Worm (Caenorhabditis elegans) whole organism, early embryonic: ENCODE measurements around the gene C18D11.10.
"Not testable (repeated sequence)": the region's sequence is repeated elsewhere in the genome, so short reads cannot be mapped to it uniquely, and the experiment has no call there.

Experiments
- B0310.2 ChIP-seq: sonication (generic microtip); optimal IDR thresholded peaks from 2 replicates; lab custom pipeline; 2016; ENCODE audit warnings: mild to moderate bottlenecking, missing genetic modification characterization, missing compliant biosample characterization
- F13C5.2 ChIP-seq: sonication (generic microtip); optimal IDR thresholded peaks from 2 replicates; lab custom pipeline; 2017; ENCODE audit warnings: mild to moderate bottlenecking, missing genetic modification characterization, inconsistent platforms, missing compliant biosample characterization
- aly-1 ChIP-seq: sonication (generic microtip); optimal IDR thresholded peaks from 2 replicates; lab custom pipeline; 2016; ENCODE audit warnings: missing genetic modification characterization, missing compliant biosample characterization
- ama-1 ChIP-seq: fragments of 150-350 bp; optimal IDR thresholded peaks from 2 replicates; lab custom pipeline; 2014
- ceh-13 ChIP-seq: fragments of 200-800 bp; sonication (Bioruptor generic); optimal IDR thresholded peaks from 2 replicates; lab custom pipeline; 2018; ENCODE audit warnings: mild to moderate bottlenecking, missing genetic modification characterization, missing compliant biosample characterization
- ceh-36 ChIP-seq: sonication (generic microtip); optimal IDR thresholded peaks from 2 replicates; lab custom pipeline; 2016; ENCODE audit warnings: missing genetic modification characterization, inconsistent platforms, missing compliant biosample characterization
- ets-7 ChIP-seq: sonication (generic microtip); optimal IDR thresholded peaks from 2 replicates; lab custom pipeline; 2016; ENCODE audit warnings: missing genotype, missing genetic modification characterization, missing compliant biosample characterization
- flt-1 ChIP-seq: fragments of 200-800 bp; sonication (Bioruptor generic); IDR thresholded peaks from 2 replicates; pipeline ENCODE4 v1.3.6; 2022; ENCODE audit warnings: missing genetic modification characterization, missing compliant biosample characterization
- hmbx-1 ChIP-seq: sonication (generic microtip); optimal IDR thresholded peaks from 2 replicates; lab custom pipeline; 2016; ENCODE audit warnings: mild to moderate bottlenecking, missing genetic modification characterization, missing compliant biosample characterization
- hmg-4 ChIP-seq: fragments of 200-800 bp; sonication (Bioruptor generic); optimal IDR thresholded peaks from 2 replicates; lab custom pipeline; 2018; ENCODE audit warnings: mild to moderate bottlenecking, missing genetic modification characterization, missing compliant biosample characterization
- hnd-1 ChIP-seq: sonication (generic microtip); optimal IDR thresholded peaks from 2 replicates; lab custom pipeline; 2016; ENCODE audit warnings: missing genetic modification characterization, missing compliant biosample characterization
- pes-1 ChIP-seq: fragments of 200-800 bp; sonication (Bioruptor generic); IDR thresholded peaks from 2 replicates; pipeline ENCODE4 v1.3.6; 2022; ENCODE audit warnings: missing genetic modification reagents, missing genetic modification characterization, missing compliant biosample characterization
- scrt-1 ChIP-seq: fragments of 200-800 bp; sonication (Bioruptor generic); IDR thresholded peaks from 2 replicates; pipeline ENCODE4 v1.3.6; 2022; ENCODE audit warnings: missing genetic modification characterization, missing compliant biosample characterization
- sea-1 ChIP-seq: fragments of 200-800 bp; sonication (Bioruptor generic); conservative IDR thresholded peaks from 2 replicates; pipeline ENCODE4 v1.3.6; 2022; ENCODE audit warnings: missing genetic modification characterization, missing compliant biosample characterization
- tbx-11 ChIP-seq: fragments of 200-800 bp; sonication (Bioruptor generic); IDR thresholded peaks from 2 replicates; pipeline ENCODE4 v1.3.6; 2022; ENCODE audit warnings: missing genetic modification characterization, missing compliant biosample characterization
- tbx-37 ChIP-seq: fragments of 200-800 bp; sonication (Bioruptor generic); conservative IDR thresholded peaks from 2 replicates; pipeline ENCODE4 v1.3.6; 2022; ENCODE audit warnings: missing genetic modification reagents, missing genetic modification characterization, missing compliant biosample characterization
- tra-4 ChIP-seq: sonication (generic microtip); optimal IDR thresholded peaks from 2 replicates; lab custom pipeline; 2017; ENCODE audit warnings: missing genetic modification characterization, missing compliant biosample characterization

The C18D11.10 gene

ce11 chrIII:11807418-11807817 lies at the start of gene C18D11.10:
Gene C18D11.10 (plus strand): TSS chrIII:11807718.
- TF ChIP-seq ets-7 (tag; lab: Kevin White, UChicago) (no peak), F13C5.2 (tag; lab: Kevin White, UChicago) (no peak), tbx-11 (GFP tag; lab: Robert Waterston, UW) (no peak), B0310.2 (tag; lab: Kevin White, UChicago) (no peak), tbx-37 (GFP tag; lab: Robert Waterston, UW) (no peak), hmg-4 (no peak), ama-1 (no peak), tra-4 (tag; lab: Kevin White, UChicago) (no peak), sea-1 (GFP tag; lab: Robert Waterston, UW) (no peak), scrt-1 (GFP tag; lab: Robert Waterston, UW) (no peak), ceh-13 (GFP tag; lab: Kevin White, UChicago) (no peak)

DNA sequence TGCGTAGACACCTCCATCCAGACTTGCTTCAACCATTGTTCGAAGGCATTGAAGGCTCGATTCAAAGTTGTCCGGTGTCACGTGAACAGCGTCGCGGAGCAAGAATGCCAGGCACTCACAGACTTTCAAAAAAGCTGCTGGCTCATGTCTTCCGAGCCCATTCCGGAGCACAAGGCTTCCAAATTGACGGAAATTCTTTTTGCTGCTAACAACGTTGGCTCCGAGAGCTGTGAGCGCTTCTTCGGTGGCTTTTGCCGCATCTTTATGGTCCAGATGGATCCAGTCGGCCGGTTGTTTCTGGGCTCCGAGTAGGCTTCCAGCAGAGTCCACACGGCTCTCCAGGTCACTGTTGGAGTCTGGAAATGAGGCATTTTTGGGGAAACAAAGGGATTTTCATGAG lies 49.6 kb upstream of the C18D11.10 start:
- TF ChIP-seq tbx-37 (GFP tag; lab: Robert Waterston, UW) (no peak), hmg-4 (no peak), sea-1 (GFP tag; lab: Robert Waterston, UW) (no peak), flt-1 (GFP tag; lab: Robert Waterston, UW) (no peak), hnd-1 (tag; lab: Kevin White, UChicago) (no peak), ama-1 (no peak), ceh-36 (tag; lab: Kevin White, UChicago) (no peak), scrt-1 (GFP tag; lab: Robert Waterston, UW) (no peak)

ce11 chrIII:11760634-11761033 lies 46.9 kb upstream of the C18D11.10 start:
- TF ChIP-seq sea-1 (GFP tag; lab: Robert Waterston, UW) = no peak
- TF ChIP-seq ama-1 = no peak
- TF ChIP-seq hmg-4 = no peak
- no peak for TF ChIP-seq ceh-13 (GFP tag; lab: Kevin White, UChicago)

DNA sequence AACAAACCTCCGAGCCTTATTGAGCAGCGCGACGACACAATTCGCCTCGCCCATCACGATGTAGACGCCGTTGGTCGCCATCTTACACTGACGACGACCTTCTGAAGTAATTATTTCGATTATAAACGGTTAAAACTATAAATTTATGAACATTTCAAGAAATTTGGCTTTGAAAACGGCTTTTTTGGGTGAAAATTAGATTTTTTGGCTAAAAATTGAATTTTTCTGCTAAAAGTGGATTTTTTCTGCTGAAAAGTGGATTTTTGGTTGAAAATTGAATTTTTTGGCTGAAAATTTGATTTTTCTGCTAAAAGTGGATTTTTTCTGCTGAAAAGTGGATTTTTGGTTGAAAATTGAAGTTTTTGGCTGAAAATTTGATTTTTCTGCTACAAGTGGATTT lies 33.9 kb upstream of the C18D11.10 start, which contains the start of gene gbf-1:
gbf-1 (minus strand) TSS at position 101 of the 400 bp plus-strand sequence.
- not testable (repeated sequence) for TF ChIP-seq pes-1; aly-1 (tag; lab: Kevin White, UChicago); tbx-11 (GFP tag; lab: Robert Waterston, UW)

DNA sequence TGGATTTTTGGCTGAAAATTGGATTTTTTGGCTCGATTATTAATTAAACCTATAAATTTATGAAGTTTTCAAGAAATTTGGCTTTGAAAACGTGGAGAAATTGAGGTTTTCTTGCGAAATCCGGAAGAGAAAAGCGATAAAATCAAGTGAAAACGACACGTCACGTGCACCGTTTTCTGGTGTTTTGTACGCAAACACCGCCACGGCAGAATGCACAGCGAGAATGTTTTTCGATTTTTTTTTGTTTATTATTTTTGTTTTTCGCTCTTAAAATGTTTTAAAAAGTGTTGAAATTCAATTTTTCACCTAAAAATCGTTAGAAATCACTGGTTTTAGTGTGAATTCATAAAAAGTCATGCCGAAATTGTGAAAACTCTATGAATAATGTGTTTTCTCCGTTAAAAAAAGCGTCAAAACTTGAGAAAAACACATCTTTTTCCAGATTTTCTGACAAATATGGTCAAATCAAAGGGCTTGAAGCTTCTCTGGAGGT lies 33.0 kb upstream of the C18D11.10 start, which contains the start of gene immp-1:
immp-1 (plus strand) TSS at position 443 of the 493 bp plus-strand sequence.
- TF ChIP-seq F13C5.2 (tag; lab: Kevin White, UChicago) (peak; percentile 15), scrt-1 (GFP tag; lab: Robert Waterston, UW) (no peak)

DNA sequence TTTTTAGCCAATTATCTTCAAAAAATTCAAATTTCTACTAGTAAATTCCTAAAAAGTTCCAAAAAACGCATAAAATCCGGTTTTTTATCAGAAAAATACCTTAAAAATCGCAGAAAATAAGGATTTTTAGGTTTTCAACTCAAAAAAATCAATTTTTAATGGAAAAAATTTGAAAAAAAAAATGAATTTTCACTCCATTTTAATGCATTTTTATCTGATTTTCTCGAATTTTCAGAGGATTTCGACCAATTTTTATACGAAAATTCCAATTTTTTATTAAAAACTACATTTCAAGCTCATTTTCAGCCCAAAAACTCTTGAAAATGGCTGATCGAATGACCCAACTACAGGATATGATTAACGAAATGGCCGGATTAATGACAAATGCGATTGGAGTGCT lies 30.2 kb upstream of the C18D11.10 start, which contains the start of gene mdt-21:
mdt-21 (plus strand) TSS at position 301 of the 400 bp plus-strand sequence.
- TF ChIP-seq sea-1 (GFP tag; lab: Robert Waterston, UW) (no peak), ets-7 (tag; lab: Kevin White, UChicago) (no peak), tbx-37 (GFP tag; lab: Robert Waterston, UW) (no peak), tra-4 (tag; lab: Kevin White, UChicago) (no peak), ceh-36 (tag; lab: Kevin White, UChicago) (no peak), B0310.2 (tag; lab: Kevin White, UChicago) (no peak), tbx-11 (GFP tag; lab: Robert Waterston, UW) (no peak), hmbx-1 (tag; lab: Kevin White, UChicago) (no peak), F13C5.2 (tag; lab: Kevin White, UChicago) (no peak), ceh-13 (GFP tag; lab: Kevin White, UChicago) (no peak), hnd-1 (tag; lab: Kevin White, UChicago) (no peak), ama-1 (no peak), pes-1 (no peak), scrt-1 (GFP tag; lab: Robert Waterston, UW) (no peak), hmg-4 (no peak)

- TF ChIP-seq sea-1 (GFP tag; lab: Robert Waterston, UW) (no peak), ceh-13 (GFP tag; lab: Kevin White, UChicago) (no peak), pes-1 (no peak), B0310.2 (tag; lab: Kevin White, UChicago) (no peak), hmbx-1 (tag; lab: Kevin White, UChicago) (no peak), ets-7 (tag; lab: Kevin White, UChicago) (no peak), F13C5.2 (tag; lab: Kevin White, UChicago) (no peak), tra-4 (tag; lab: Kevin White, UChicago) (no peak), aly-1 (tag; lab: Kevin White, UChicago) (no peak), ama-1 (no peak), scrt-1 (GFP tag; lab: Robert Waterston, UW) (no peak)
Observed at ce11 chrIII:11780183-11780664, 27.3 kb upstream of the C18D11.10 start, which contains the start of gene C24H11.5. Gene C24H11.5 (plus strand): TSS chrIII:11780233.

DNA sequence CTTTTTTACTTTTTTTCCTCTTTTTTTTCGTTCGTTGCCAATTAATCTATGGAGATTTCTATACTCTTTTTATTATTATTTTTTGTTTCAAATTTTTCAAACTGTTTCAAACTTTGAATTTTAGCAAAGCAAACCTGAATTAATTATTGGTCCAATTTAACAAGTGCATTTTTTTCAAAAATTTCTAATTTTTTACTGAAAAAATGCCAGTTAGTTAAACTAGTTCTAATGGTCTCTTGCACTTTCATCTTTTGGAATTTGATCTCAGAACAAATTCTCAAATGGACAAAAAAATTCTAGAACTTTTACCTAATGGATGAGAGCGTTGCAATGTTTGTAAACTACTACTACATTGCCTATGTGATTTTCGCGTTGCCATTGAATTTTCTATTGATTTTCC lies 25.7 kb upstream of the C18D11.10 start, which contains the start of gene srd-74:
srd-74 (plus strand) TSS at position 301 of the 400 bp plus-strand sequence.
- TF ChIP-seq hmbx-1 (tag; lab: Kevin White, UChicago) = no peak
- no peak for TF ChIP-seq tbx-37 (GFP tag; lab: Robert Waterston, UW)
- no peak for TF ChIP-seq sea-1 (GFP tag; lab: Robert Waterston, UW)
- no peak for TF ChIP-seq scrt-1 (GFP tag; lab: Robert Waterston, UW)
- no peak for TF ChIP-seq hnd-1 (tag; lab: Kevin White, UChicago)
- no peak for TF ChIP-seq tbx-11 (GFP tag; lab: Robert Waterston, UW)
- TF ChIP-seq F13C5.2 (tag; lab: Kevin White, UChicago) = no peak
- no peak for TF ChIP-seq aly-1 (tag; lab: Kevin White, UChicago)
- no peak for TF ChIP-seq ceh-13 (GFP tag; lab: Kevin White, UChicago)
- no peak for TF ChIP-seq ets-7 (tag; lab: Kevin White, UChicago)
- TF ChIP-seq B0310.2 (tag; lab: Kevin White, UChicago) = no peak
- TF ChIP-seq tra-4 (tag; lab: Kevin White, UChicago) = no peak
- no peak for TF ChIP-seq flt-1 (GFP tag; lab: Robert Waterston, UW)
- TF ChIP-seq pes-1 = no peak
- no peak for TF ChIP-seq ceh-36 (tag; lab: Kevin White, UChicago)
- TF ChIP-seq ama-1 = no peak
- TF ChIP-seq hmg-4 = no peak
